Worm (Caenorhabditis elegans): ENCODE measurements around the gene ech-3.

Gene ech-3

DNA sequence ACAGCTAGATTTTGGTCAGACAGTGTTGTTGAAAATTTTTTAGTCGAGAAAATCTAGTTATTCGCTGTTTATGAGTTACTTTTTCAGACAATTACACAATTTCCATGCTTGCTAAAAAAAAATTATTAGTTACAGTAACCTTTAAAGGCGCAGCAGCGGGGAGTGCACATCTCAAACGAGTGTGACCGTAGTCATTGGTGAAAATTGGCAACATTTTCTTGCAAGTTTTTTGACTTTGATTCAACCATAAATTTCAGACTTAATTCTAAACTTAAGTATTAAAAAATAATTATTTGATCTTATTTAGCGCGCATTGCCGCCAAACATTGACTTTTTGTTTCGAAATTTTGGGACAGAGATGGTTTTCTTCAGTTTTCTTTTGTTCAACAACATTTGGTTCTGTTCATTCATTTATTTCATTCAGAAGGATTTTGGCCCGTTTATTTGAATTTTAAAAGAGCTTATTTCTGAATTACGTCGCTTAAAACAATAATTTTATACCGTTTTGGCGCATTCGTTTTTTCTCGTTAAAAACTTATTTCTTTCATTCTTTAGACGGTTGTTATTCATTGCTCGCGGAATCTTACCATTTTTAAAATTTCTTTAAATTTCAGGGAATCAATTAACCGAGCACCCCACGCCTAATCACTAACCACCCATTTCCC lies 6.9 kb downstream of the ech-3 start, which contains the start of gene oma-2:
Gene oma-2 (plus strand): TSS at position 615 of the 665 bp plus-strand sequence.
- TF ChIP-seq dao-5 (tag; optimal IDR thresholded peaks at IDR 0.05) = no peak

DNA sequence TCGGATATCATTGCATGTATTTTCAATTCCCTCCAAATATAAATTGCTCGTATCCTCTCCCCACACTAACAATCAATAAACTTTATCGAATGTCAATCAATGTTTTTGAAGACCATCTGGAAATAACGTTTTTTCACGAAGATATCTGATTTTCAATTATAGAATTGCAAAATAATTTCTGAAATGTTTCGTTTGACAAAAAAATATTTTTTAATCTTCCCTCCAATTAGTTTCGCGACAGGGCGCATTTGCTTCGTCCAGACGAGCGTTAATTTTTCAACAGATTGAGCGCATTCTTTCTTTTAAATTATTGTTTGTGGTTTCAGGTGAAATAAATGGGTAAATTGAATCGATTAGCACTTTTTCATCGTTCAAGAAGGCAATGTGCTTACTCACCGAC lies 9.1 kb downstream of the ech-3 start, which contains the start of gene vars-1:
Gene vars-1 (plus strand): TSS at position 291 of the 400 bp plus-strand sequence.
- no peak for TF ChIP-seq dao-5 (tag; optimal IDR thresholded peaks at IDR 0.05)

DNA sequence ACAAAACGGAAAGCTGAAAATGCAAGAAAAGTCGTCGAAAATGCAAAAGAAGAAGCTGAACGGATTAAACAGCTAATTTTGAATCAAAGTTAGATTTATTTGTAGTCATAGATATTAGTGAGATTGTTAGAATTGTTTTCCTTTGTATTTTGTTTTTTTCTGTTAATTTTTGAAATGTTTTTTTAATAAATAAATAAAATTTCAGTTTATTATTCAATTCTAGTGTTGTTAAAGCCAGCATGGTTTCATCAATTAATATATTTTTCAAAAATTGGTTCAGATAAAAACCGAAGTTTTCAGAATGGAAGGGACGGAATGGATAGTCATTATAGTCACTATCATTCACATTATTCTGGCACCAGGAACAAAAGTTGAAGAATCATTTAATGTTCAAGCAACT lies 12.8 kb downstream of the ech-3 start, which contains the start of gene algn-12:
Gene algn-12 (plus strand): TSS at position 301 of the 400 bp plus-strand sequence.
- no peak for TF ChIP-seq him-1 (tag; optimal IDR thresholded peaks at IDR 0.05)
- TF ChIP-seq dao-5 (tag; optimal IDR thresholded peaks at IDR 0.05) = no peak
- no peak for TF ChIP-seq W03F9.2 (tag; optimal IDR thresholded peaks at IDR 0.05)

ce11 chrV:8035947-8036346 lies 13.9 kb downstream of the ech-3 start, which contains the start of gene ZC513.14:
Gene ZC513.14 (minus strand): TSS chrV:8036047.
- TF ChIP-seq dao-5 (tag; optimal IDR thresholded peaks at IDR 0.05) (no peak), W03F9.2 (tag; optimal IDR thresholded peaks at IDR 0.05) (no peak), him-1 (tag; optimal IDR thresholded peaks at IDR 0.05) (no peak)

ce11 chrV:8039085-8039525 lies 17.1 kb downstream of the ech-3 start:
- TF ChIP-seq him-1 (tag; optimal IDR thresholded peaks at IDR 0.05) (no peak), W03F9.2 (tag; optimal IDR thresholded peaks at IDR 0.05) (no peak), dao-5 (tag; optimal IDR thresholded peaks at IDR 0.05) (no peak)

ce11 chrV:8039606-8040005 lies 17.6 kb downstream of the ech-3 start:
- TF ChIP-seq W03F9.2 (tag; optimal IDR thresholded peaks at IDR 0.05) (no peak), dao-5 (tag; optimal IDR thresholded peaks at IDR 0.05) (no peak), him-1 (tag; optimal IDR thresholded peaks at IDR 0.05) (no peak)

ce11 chrV:8040247-8041084 lies 18.4 kb downstream of the ech-3 start:
- TF ChIP-seq W03F9.2 (tag; optimal IDR thresholded peaks at IDR 0.05) = no peak
- TF ChIP-seq dao-5 (tag; optimal IDR thresholded peaks at IDR 0.05) = no peak
- no peak for TF ChIP-seq him-1 (tag; optimal IDR thresholded peaks at IDR 0.05)

ce11 chrV:8041336-8041868 lies 19.4 kb downstream of the ech-3 start:
- TF ChIP-seq W03F9.2 (tag; optimal IDR thresholded peaks at IDR 0.05) (no peak), him-1 (tag; optimal IDR thresholded peaks at IDR 0.05) (no peak), dao-5 (tag; optimal IDR thresholded peaks at IDR 0.05) (no peak)

DNA sequence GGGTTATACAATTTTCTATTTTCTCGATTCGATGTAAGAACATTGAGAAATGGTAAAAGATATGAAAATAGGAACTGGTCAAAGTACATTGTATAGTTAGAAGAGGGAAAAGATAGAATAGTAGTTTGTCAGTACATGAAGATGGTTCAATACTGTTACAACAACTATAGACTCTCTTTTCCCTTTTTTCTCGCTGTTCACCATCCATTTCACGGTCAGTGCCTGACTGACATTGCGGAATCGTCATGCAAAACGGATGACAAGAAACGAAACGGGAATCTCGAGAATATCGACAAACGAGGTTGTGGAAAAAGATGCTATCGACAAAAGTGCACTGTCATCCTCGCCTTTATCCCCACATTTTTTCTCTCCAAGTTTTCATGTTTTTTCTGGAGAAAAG lies 21.6 kb downstream of the ech-3 start:
- no peak for TF ChIP-seq dao-5 (tag; optimal IDR thresholded peaks at IDR 0.05)
- no peak for TF ChIP-seq him-1 (tag; optimal IDR thresholded peaks at IDR 0.05)
- TF ChIP-seq W03F9.2 (tag; optimal IDR thresholded peaks at IDR 0.05) = no peak

ce11 chrV:8044957-8045356 lies 22.9 kb downstream of the ech-3 start:
- TF ChIP-seq dao-5 (tag; optimal IDR thresholded peaks at IDR 0.05) = no peak
- TF ChIP-seq W03F9.2 (tag; optimal IDR thresholded peaks at IDR 0.05) = no peak
- no peak for TF ChIP-seq him-1 (tag; optimal IDR thresholded peaks at IDR 0.05)

DNA sequence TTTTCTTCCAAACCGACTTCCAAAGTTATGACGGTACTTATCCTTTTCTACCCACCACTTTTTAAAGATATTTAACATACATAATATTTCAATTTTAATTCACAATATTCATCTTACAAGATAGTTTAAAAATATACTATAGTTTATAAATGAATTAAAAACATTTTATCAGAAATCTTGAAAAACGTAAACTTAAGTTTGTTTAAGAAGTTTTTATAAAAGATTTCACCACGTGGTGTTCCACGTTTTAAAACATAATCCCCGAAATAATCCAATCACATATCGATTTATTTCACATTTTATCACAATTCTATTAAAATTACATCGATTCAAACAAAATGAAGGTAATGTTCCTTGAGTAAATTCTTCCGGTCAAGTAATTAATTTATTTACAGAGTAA lies 24.7 kb downstream of the ech-3 start, which contains the start of gene ZC513.3:
Gene ZC513.3 (plus strand): TSS at position 301 of the 400 bp plus-strand sequence.
- no peak for TF ChIP-seq dao-5 (tag; optimal IDR thresholded peaks at IDR 0.05)
- TF ChIP-seq W03F9.2 (tag; optimal IDR thresholded peaks at IDR 0.05) = no peak
- TF ChIP-seq him-1 (tag; optimal IDR thresholded peaks at IDR 0.05) = no peak

DNA sequence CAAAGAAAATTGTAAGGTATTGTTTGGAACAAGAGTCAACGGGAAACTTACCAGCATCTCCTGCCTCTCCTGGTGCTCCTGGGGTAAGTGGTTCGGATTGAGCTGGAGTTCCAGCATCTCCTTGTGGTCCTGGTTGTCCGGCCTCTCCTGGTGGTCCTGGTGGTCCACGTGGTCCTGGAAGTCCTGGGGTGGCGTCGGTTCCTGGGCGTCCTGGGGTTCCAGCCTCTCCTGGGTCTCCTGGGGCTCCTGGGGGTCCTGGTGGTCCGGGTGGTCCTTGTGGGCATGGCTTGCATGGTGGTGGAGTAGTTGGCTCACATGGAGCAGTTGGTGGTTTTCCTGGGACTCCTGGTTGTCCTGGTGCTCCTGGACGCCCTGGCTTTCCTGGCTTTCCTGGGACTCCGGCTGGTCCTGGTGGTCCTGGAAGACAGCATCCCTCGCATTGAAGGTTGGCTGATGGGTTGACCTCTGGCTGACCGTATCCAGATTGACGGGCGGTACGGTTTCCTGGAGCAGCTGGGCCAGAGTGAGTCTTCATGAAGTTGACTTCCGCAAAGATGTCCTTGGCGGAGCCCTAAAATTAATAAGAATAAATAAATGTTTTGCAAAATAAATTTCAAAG lies 28.2 kb downstream of the ech-3 start:
- TF ChIP-seq W03F9.2 (tag; optimal IDR thresholded peaks at IDR 0.05) (no peak), dao-5 (tag; optimal IDR thresholded peaks at IDR 0.05) (no peak), him-1 (tag; optimal IDR thresholded peaks at IDR 0.05) (no peak)

- TF ChIP-seq him-1 (tag; optimal IDR thresholded peaks at IDR 0.05) = no peak
- TF ChIP-seq W03F9.2 (tag; optimal IDR thresholded peaks at IDR 0.05) = no peak
- TF ChIP-seq dao-5 (tag; optimal IDR thresholded peaks at IDR 0.05) = no peak
These were observed 28.8 kb downstream of the ech-3 start, which contains the start of gene col-43 for ce11 chrV:8050811-8051210. Gene col-43 (minus strand): TSS chrV:8050911.

Data from whole organism, L4/young adult.